Worm (Caenorhabditis elegans) whole organism, late embryonic: ENCODE results near the gene Y45F10A.7.
"Not testable (repeated sequence)": the region's sequence is repeated elsewhere in the genome, so short reads cannot be mapped to it uniquely, and the experiment has no call there.

Experiments used
- C38D4.7 ChIP-seq: fragments of 200-800 bp; sonication (Bioruptor generic); optimal IDR thresholded peaks from 2 replicates; lab custom pipeline; 2018; ENCODE audit warnings: mild to moderate bottlenecking, missing genetic modification characterization, moderate library complexity, missing compliant biosample characterization
- K09A11.1 ChIP-seq: sonication (generic microtip); optimal IDR thresholded peaks from 2 replicates; lab custom pipeline; 2017; ENCODE audit warnings: antibody characterized with exemption, mild to moderate bottlenecking, missing genetic modification characterization, missing compliant biosample characterization; ENCODE audit not compliant: insufficient read depth
- T23F11.4 ChIP-seq: fragments of 200-800 bp; sonication (Bioruptor generic); optimal IDR thresholded peaks from 2 replicates; lab custom pipeline; 2018; ENCODE audit warnings: mild to moderate bottlenecking, missing genetic modification characterization, missing compliant biosample characterization
- ceh-2 ChIP-seq: sonication (generic microtip); optimal IDR thresholded peaks from 2 replicates; lab custom pipeline; 2016; ENCODE audit warnings: missing genotype, missing genetic modification characterization, missing compliant biosample characterization
- ceh-24 ChIP-seq: sonication (generic microtip); optimal IDR thresholded peaks from 2 replicates; lab custom pipeline; 2016; ENCODE audit warnings: mild to moderate bottlenecking, missing genetic modification characterization, missing compliant biosample characterization
- ceh-30 ChIP-seq: fragments of 150-350 bp; optimal IDR thresholded peaks from 2 replicates; lab custom pipeline; 2014; ENCODE audit warnings: missing biosample characterization, missing genetic modification characterization
- ceh-45 ChIP-seq: fragments of 200-800 bp; sonication (Bioruptor generic); IDR thresholded peaks from 2 replicates; pipeline ENCODE4 v1.3.6; 2022; ENCODE audit warnings: missing genetic modification reagents, missing genetic modification characterization, missing compliant biosample characterization
- ceh-9 ChIP-seq: sonication (generic microtip); optimal IDR thresholded peaks from 2 replicates; lab custom pipeline; 2016; ENCODE audit warnings: mild to moderate bottlenecking, missing genetic modification characterization, inconsistent platforms, missing compliant biosample characterization
- dve-1 ChIP-seq: sonication (generic microtip); optimal IDR thresholded peaks from 2 replicates; lab custom pipeline; 2017; ENCODE audit warnings: antibody characterized with exemption, mild to moderate bottlenecking, missing genetic modification characterization, missing compliant biosample characterization
- elt-2 ChIP-seq: sonication (generic microtip); optimal IDR thresholded peaks from 2 replicates; lab custom pipeline; 2016; ENCODE audit warnings: missing genetic modification reagents, missing genetic modification characterization, missing compliant biosample characterization
- ets-4 ChIP-seq: sonication (generic microtip); optimal IDR thresholded peaks from 2 replicates; lab custom pipeline; 2016; ENCODE audit warnings: missing genetic modification characterization, missing compliant biosample characterization
- fkh-6 ChIP-seq: sonication (generic microtip); optimal IDR thresholded peaks from 2 replicates; lab custom pipeline; 2016; ENCODE audit warnings: missing genetic modification characterization, missing compliant biosample characterization
- hlh-13 ChIP-seq: fragments of 200-800 bp; sonication (Bioruptor generic); optimal IDR thresholded peaks from 2 replicates; lab custom pipeline; 2018; ENCODE audit warnings: mild to moderate bottlenecking, missing genetic modification characterization, missing compliant biosample characterization
- hlh-15 ChIP-seq: sonication (generic microtip); optimal IDR thresholded peaks from 2 replicates; lab custom pipeline; 2016; ENCODE audit warnings: missing genetic modification characterization, missing compliant biosample characterization
- hlh-30 ChIP-seq: sonication (generic microtip); optimal IDR thresholded peaks from 2 replicates; lab custom pipeline; 2017; ENCODE audit warnings: antibody characterized with exemption, missing genetic modification characterization, missing compliant biosample characterization; ENCODE audit not compliant: insufficient read depth
- hlh-8 ChIP-seq: sonication (generic microtip); optimal IDR thresholded peaks from 2 replicates; lab custom pipeline; 2016; ENCODE audit warnings: missing genotype, missing genetic modification characterization, missing compliant biosample characterization
- lim-6 ChIP-seq: sonication (generic microtip); optimal IDR thresholded peaks from 2 replicates; lab custom pipeline; 2016; ENCODE audit warnings: missing genetic modification characterization, missing compliant biosample characterization
- lin-11 ChIP-seq: fragments of 200-800 bp; sonication (Bioruptor generic); optimal IDR thresholded peaks from 2 replicates; lab custom pipeline; 2018; ENCODE audit warnings: mild to moderate bottlenecking, missing genetic modification characterization, missing compliant biosample characterization
- mec-3 ChIP-seq: sonication (generic microtip); optimal IDR thresholded peaks from 2 replicates; lab custom pipeline; 2016; ENCODE audit warnings: borderline replicate concordance, missing genetic modification characterization, missing compliant biosample characterization
- nfya-1 ChIP-seq: sonication (generic microtip); optimal IDR thresholded peaks from 2 replicates; lab custom pipeline; 2017; ENCODE audit warnings: missing genetic modification characterization, mild to moderate bottlenecking, missing compliant biosample characterization, antibody characterized with exemption, moderate library complexity
- nhr-11 ChIP-seq: fragments of 150-350 bp; optimal IDR thresholded peaks from 2 replicates; lab custom pipeline; 2014; ENCODE audit warnings: missing biosample characterization, missing genetic modification characterization
- nhr-232 ChIP-seq: sonication (generic microtip); optimal IDR thresholded peaks from 2 replicates; lab custom pipeline; 2016; ENCODE audit warnings: missing genetic modification characterization, missing compliant biosample characterization
- npax-4 ChIP-seq: sonication (generic microtip); optimal IDR thresholded peaks from 2 replicates; lab custom pipeline; 2016; ENCODE audit warnings: missing genetic modification characterization, missing compliant biosample characterization
- pat-9 ChIP-seq: fragments of 200-800 bp; sonication (Bioruptor generic); optimal IDR thresholded peaks from 2 replicates; lab custom pipeline; 2018; ENCODE audit warnings: mild to moderate bottlenecking, missing genetic modification characterization, moderate library complexity, missing compliant biosample characterization
- pax-1 ChIP-seq: fragments of 150-350 bp; optimal IDR thresholded peaks from 2 replicates; lab custom pipeline; 2014; ENCODE audit warnings: missing biosample characterization, missing genetic modification characterization
- pha-2 ChIP-seq: sonication (generic microtip); optimal IDR thresholded peaks from 2 replicates; lab custom pipeline; 2017; ENCODE audit warnings: mild to moderate bottlenecking, missing genetic modification characterization, missing compliant biosample characterization
- ref-2 ChIP-seq: sonication (generic microtip); optimal IDR thresholded peaks from 2 replicates; lab custom pipeline; 2016; ENCODE audit warnings: missing genetic modification characterization, missing compliant biosample characterization
- rnt-1 ChIP-seq: sonication (generic microtip); optimal IDR thresholded peaks from 2 replicates; lab custom pipeline; 2016; ENCODE audit warnings: missing genetic modification characterization, missing compliant biosample characterization
- sdc-2 ChIP-seq: sonication (generic microtip); optimal IDR thresholded peaks from 2 replicates; lab custom pipeline; 2016; ENCODE audit warnings: missing genotype, missing genetic modification characterization, missing compliant biosample characterization
- sox-4 ChIP-seq: sonication (generic microtip); optimal IDR thresholded peaks from 2 replicates; lab custom pipeline; 2017; ENCODE audit warnings: mild to moderate bottlenecking, missing genetic modification characterization, inconsistent platforms, missing compliant biosample characterization
- unc-3 ChIP-seq, 2 experiments: fragments of 200-800 bp in 1 of 2; sonication (Bioruptor generic) in 1 of 2; sonication (generic microtip) in 1 of 2; conservative IDR thresholded peaks in 1 of 2; optimal IDR thresholded peaks in 1 of 2; 2 replicates each; pipeline versions ENCODE4 v1.3.6 to Lab custom; 2016 to 2022; ENCODE audit warnings: missing compliant biosample characterization in 2 of 2, missing genetic modification characterization in 2 of 2, missing genetic modification reagents in 1 of 2
- zip-5 ChIP-seq: sonication (generic microtip); optimal IDR thresholded peaks from 2 replicates; lab custom pipeline; 2016; ENCODE audit warnings: missing genetic modification characterization, missing compliant biosample characterization

Gene Y45F10A.7

ce11 chrIV:13487596-13487995, 4.8 kb upstream of the Y45F10A.7 start:
- no peak for TF ChIP-seq hlh-30 (tag; lab: Kevin White, UChicago)
- TF ChIP-seq pha-2 (tag; lab: Kevin White, UChicago) = no peak
- TF ChIP-seq nfya-1 (tag; lab: Kevin White, UChicago) = peak; percentile 83
- no peak for TF ChIP-seq pax-1 (tag; lab: Kevin White, UChicago)

ce11 chrIV:13493719-13494118, 1.3 kb downstream of the Y45F10A.7 start:
- no peak for TF ChIP-seq fkh-6 (tag; lab: Kevin White, UChicago)
- no peak for TF ChIP-seq ref-2 (tag; lab: Kevin White, UChicago)
- TF ChIP-seq ceh-24 (tag; lab: Kevin White, UChicago) = no peak
- TF ChIP-seq nfya-1 (tag; lab: Kevin White, UChicago) = no peak
- no peak for TF ChIP-seq ceh-9 (tag; lab: Kevin White, UChicago)
- TF ChIP-seq hlh-15 (tag; lab: Kevin White, UChicago) = no peak
- no peak for TF ChIP-seq elt-2 (tag; lab: Kevin White, UChicago)
- TF ChIP-seq ceh-30 (tag; lab: Kevin White, UChicago) = no peak
- no peak for TF ChIP-seq T23F11.4 (GFP tag; lab: Kevin White, UChicago)
- TF ChIP-seq K09A11.1 (tag; lab: Kevin White, UChicago) = no peak
- TF ChIP-seq rnt-1 (tag; lab: Kevin White, UChicago) = no peak
- no peak for TF ChIP-seq npax-4
- TF ChIP-seq sox-4 (tag; lab: Kevin White, UChicago) = no peak
- TF ChIP-seq, all 69 proteins: peak for 0

- TF ChIP-seq dve-1 (tag; lab: Kevin White, UChicago) (no peak), hlh-13 (GFP tag; lab: Kevin White, UChicago) (no peak), rnt-1 (tag; lab: Kevin White, UChicago) (no peak)
Observed at ce11 chrIV:13502806-13503363, 10.5 kb downstream of the Y45F10A.7 start, which contains the start of gene tbc-9. tbc-9 (minus strand) TSS chrIV:13502856.

ce11 chrIV:13504065-13504464, 11.7 kb downstream of the Y45F10A.7 start:
- TF ChIP-seq unc-3 (GFP tag; conservative IDR thresholded peaks at IDR 0.05; lab: Robert Waterston, UW) = 0 out of 2 replicates have a peak, but pooled peaks have one; percentile 19
- not testable (repeated sequence) for TF ChIP-seq unc-3 (tag; optimal IDR thresholded peaks at IDR 0.05; lab: Kevin White, UChicago)

ce11 chrIV:13505144-13505543, 12.8 kb downstream of the Y45F10A.7 start, which contains the start of gene seld-1:
seld-1 (plus strand) TSS chrIV:13505444.
- TF ChIP-seq unc-3 (GFP tag; conservative IDR thresholded peaks at IDR 0.05; lab: Robert Waterston, UW) = no peak
- no peak for TF ChIP-seq unc-3 (tag; optimal IDR thresholded peaks at IDR 0.05; lab: Kevin White, UChicago)
- no peak for TF ChIP-seq mec-3
- TF ChIP-seq nhr-11 (tag; lab: Kevin White, UChicago) = no peak

ce11 chrIV:13505662-13506061, 13.3 kb downstream of the Y45F10A.7 start, which contains the start of gene nlp-17:
nlp-17 (minus strand) TSS chrIV:13505762.
- no peak for TF ChIP-seq ceh-45 (GFP tag; lab: Robert Waterston, UW)
- no peak for TF ChIP-seq T23F11.4 (GFP tag; lab: Kevin White, UChicago)

- no peak for TF ChIP-seq zip-5 (tag; lab: Kevin White, UChicago)
- no peak for TF ChIP-seq C38D4.7
- TF ChIP-seq npax-4 = no peak
- TF ChIP-seq pat-9 = no peak
- no peak for TF ChIP-seq nhr-232 (tag; lab: Kevin White, UChicago)
- no peak for TF ChIP-seq elt-2 (tag; lab: Kevin White, UChicago)
- TF ChIP-seq unc-3 (GFP tag; conservative IDR thresholded peaks at IDR 0.05; lab: Robert Waterston, UW) = no peak
- no peak for TF ChIP-seq unc-3 (tag; optimal IDR thresholded peaks at IDR 0.05; lab: Kevin White, UChicago)
- TF ChIP-seq hlh-8 (tag; lab: Kevin White, UChicago) = no peak
- no peak for TF ChIP-seq ceh-2 (tag; lab: Kevin White, UChicago)
- TF ChIP-seq lim-6 = no peak
- no peak for TF ChIP-seq sdc-2 (tag; lab: Kevin White, UChicago)
- no peak for TF ChIP-seq ets-4
- TF ChIP-seq lin-11 (tag; lab: Kevin White, UChicago) = no peak
Observed at ce11 chrIV:13508924-13509323, 16.6 kb downstream of the Y45F10A.7 start, which contains the start of gene afmd-2. afmd-2 (plus strand) TSS chrIV:13509224.
